Worm (Caenorhabditis elegans): ENCODE measurements around the gene C01G10.7.

The C01G10.7 gene

DNA sequence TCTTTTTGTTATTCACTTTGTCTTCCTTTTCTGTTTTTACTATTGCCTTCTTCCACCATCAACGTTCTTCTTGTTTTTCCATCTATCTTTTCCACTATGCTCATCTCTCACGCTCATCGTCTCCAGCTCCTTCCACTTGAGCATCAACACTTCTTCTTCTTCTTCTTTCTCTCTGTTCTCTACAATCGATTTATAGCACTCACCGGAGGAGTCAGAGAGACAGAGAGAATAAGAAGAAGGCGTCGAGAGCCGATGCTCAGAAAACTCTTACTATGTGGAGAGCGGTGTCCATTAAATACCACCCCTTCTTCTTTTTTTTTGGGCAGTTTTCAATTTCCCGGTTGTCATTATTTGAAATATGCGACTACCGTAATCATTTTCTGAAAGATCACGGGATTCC, 10.6 kb upstream of the C01G10.7 start (continued):
- TF ChIP-seq jun-1 (tag; optimal IDR thresholded peaks at IDR 0.05) (no peak), nhr-11 (tag; optimal IDR thresholded peaks at IDR 0.05) (no peak), elt-2 (tag; optimal IDR thresholded peaks at IDR 0.05) (no peak), fkh-8 (tag; optimal IDR thresholded peaks at IDR 0.05) (no peak), unc-30 (tag; optimal IDR thresholded peaks at IDR 0.05) (no peak), dpl-1 (GFP tag; optimal IDR thresholded peaks at IDR 0.05) (peak in 1 of 3 experiments; percentile 7), lsy-2 (tag; optimal IDR thresholded peaks at IDR 0.05) (peak in 1 of 2 experiments; percentile 36), grh-1 (GFP tag; IDR thresholded peaks at IDR 0.05) (no peak)

DNA sequence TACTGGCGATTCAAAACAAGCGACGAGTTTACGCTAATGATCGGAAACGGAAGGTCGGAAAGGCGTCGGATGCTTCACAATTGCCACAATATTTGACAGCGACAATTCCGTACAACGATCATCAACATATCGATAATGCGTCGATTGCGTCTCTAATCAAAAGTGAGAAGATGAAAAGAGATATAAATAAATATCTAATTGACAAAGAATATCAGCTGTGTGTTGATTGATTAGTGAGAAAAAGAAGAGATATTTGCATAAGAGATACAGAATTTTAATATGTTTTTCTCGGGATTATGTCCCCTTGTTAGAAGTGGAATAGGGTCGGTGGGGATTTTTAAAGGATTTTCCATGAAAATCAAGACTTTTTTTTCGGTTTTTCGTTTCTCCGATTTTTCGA, 7.0 kb upstream of the C01G10.7 start:
- TF ChIP-seq nhr-77 (tag; optimal IDR thresholded peaks at IDR 0.05) (no peak), sptf-1 (tag; optimal IDR thresholded peaks at IDR 0.05) (no peak), dsc-1 (tag; optimal IDR thresholded peaks at IDR 0.05) (peak; percentile 64), blmp-1 (tag; optimal IDR thresholded peaks at IDR 0.05) (peak; percentile 66)

DNA sequence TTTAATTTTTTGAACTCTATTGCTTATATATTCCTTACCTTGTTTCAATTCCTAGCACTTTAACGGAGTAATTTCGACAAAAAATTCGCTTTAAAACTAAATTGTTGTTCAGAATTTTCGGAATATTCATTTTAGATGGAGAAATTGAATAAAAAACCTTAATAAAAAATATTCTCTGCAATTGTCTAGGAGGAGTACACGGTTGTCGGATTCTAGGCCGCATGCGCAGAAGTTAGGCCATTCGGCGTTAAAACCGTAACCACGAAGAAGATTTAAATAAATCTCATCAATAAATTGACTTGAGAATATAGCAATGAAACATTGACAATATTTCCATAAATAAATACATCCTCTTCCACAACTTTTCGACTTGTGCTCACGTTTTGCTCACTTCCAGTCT, 3.3 kb upstream of the C01G10.7 start, which contains the start of the genes C01G10.10 and C01G10.9:
C01G10.10 (minus strand) TSS at position 151 of the 400 bp plus-strand sequence.
C01G10.9 (plus strand) TSS at position 240 of the 400 bp plus-strand sequence.
- TF ChIP-seq mab-9 (GFP tag; IDR thresholded peaks at IDR 0.05) (peak; percentile 78; the same call in 1 of the 2 replicates), egl-27 (tag; optimal IDR thresholded peaks at IDR 0.05) (no peak), rnt-1 (tag; optimal IDR thresholded peaks at IDR 0.05) (peak; percentile 97), nhr-19 (GFP tag; conservative IDR thresholded peaks at IDR 0.05) (peak; percentile 73), fkh-8 (tag; optimal IDR thresholded peaks at IDR 0.05) (peak; percentile 53), lin-14 (GFP tag; optimal IDR thresholded peaks at IDR 0.05) (peak; percentile 69), skn-1 (tag; optimal IDR thresholded peaks at IDR 0.05) (peak; percentile 38), ceh-8 (GFP tag; optimal IDR thresholded peaks at IDR 0.05) (no peak), hlh-17 (GFP tag; optimal IDR thresholded peaks at IDR 0.05; ENCODE audit: borderline replicate concordance) (no peak), efl-3 (GFP tag; optimal IDR thresholded peaks at IDR 0.05) (peak; percentile 54), F16B12.6 (tag; optimal IDR thresholded peaks at IDR 0.05) (no peak), ztf-4 (tag; optimal IDR thresholded peaks at IDR 0.05) (no peak), nhr-71 (tag; optimal IDR thresholded peaks at IDR 0.05) (peak; percentile 87), ceh-90 (tag; optimal IDR thresholded peaks at IDR 0.05) (peak; percentile 92), dpl-1 (GFP tag; optimal IDR thresholded peaks at IDR 0.05) (peak; percentile 45 to 67 (median 56)), ets-5 (GFP tag; IDR thresholded peaks at IDR 0.05) (no peak), fkh-4 (tag; optimal IDR thresholded peaks at IDR 0.05; ENCODE audit: borderline replicate concordance) (peak; percentile 94), unc-86 (tag; optimal IDR thresholded peaks at IDR 0.05) (peak; percentile 46), elt-3 (tag; optimal IDR thresholded peaks at IDR 0.05) (peak in 1 of 6 experiments; percentile 60), vab-15 (tag; optimal IDR thresholded peaks at IDR 0.05) (no peak), snu-23 (GFP tag; optimal IDR thresholded peaks at IDR 0.05) (peak; percentile 86), lin-35 (GFP tag; optimal IDR thresholded peaks at IDR 0.05) (peak; percentile 21 to 46), dsc-1 (tag; optimal IDR thresholded peaks at IDR 0.05) (peak; percentile 90), zip-4 (GFP tag; optimal IDR thresholded peaks at IDR 0.05) (peak; percentile 20), efl-1 (optimal IDR thresholded peaks at IDR 0.05) (peak; percentile 40 to 68), efl-1 (GFP tag; optimal IDR thresholded peaks at IDR 0.05 in 1 of 2) (peak; percentile 52 to 95), jun-1 (tag; optimal IDR thresholded peaks at IDR 0.05) (peak; percentile 29), hlh-4 (tag; optimal IDR thresholded peaks at IDR 0.05) (peak; percentile 80), snpc-4 (tag; optimal IDR thresholded peaks at IDR 0.05) (peak; percentile 50), C16A3.4 (tag; optimal IDR thresholded peaks at IDR 0.05) (peak; percentile 27), hpl-2 (GFP tag; optimal IDR thresholded peaks at IDR 0.05) (no peak), grh-1 (GFP tag; IDR thresholded peaks at IDR 0.05) (0 out of 2 replicates have a peak, but pooled peaks have one; percentile 34), C04F5.9 (tag; optimal IDR thresholded peaks at IDR 0.05) (peak; percentile 83), lsy-2 (tag; optimal IDR thresholded peaks at IDR 0.05) (peak; percentile 68 to 70), ceh-82 (tag; optimal IDR thresholded peaks at IDR 0.05) (peak; percentile 28 to 32 (median 30)), nhr-85 (tag) (peak; percentile 93), aha-1 (tag; optimal IDR thresholded peaks at IDR 0.05) (no peak), swsn-7 (tag; optimal IDR thresholded peaks at IDR 0.05) (peak; percentile 83), ztf-11 (tag; optimal IDR thresholded peaks at IDR 0.05) (peak in 1 of 2 experiments; percentile 95), nhr-90 (tag; optimal IDR thresholded peaks at IDR 0.05; ENCODE audit: poor library complexity) (peak; percentile 92), nhr-20 (tag; optimal IDR thresholded peaks at IDR 0.05) (peak; percentile 85), unc-130 (tag; optimal IDR thresholded peaks at IDR 0.05) (peak; percentile 34)

Data from whole organism, L1 larva.